Worm (Caenorhabditis elegans): ENCODE data around the gene F10E9.7.

The F10E9.7 gene

DNA sequence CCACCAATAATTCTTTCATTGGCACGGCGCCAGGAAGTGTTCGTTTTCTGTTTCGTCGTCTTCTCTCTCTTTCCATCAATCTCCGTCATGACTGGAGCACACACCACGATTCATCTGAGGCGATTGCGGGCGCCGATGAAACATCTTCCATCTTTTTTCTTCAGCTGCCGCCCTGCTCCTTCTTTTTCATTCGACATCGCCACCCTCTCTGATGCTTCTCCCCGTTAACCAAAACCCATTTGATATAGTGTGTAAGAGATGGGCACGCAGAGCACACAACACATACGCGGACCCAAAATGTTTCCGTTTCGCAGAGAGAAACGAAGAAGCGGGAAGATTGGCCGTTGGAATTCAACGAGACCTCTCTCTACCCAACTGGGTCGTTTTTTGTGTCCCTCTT, 19.7 kb downstream of the F10E9.7 start:
- 0 out of 2 replicates have a peak, but pooled peaks have one; percentile 15 for TF ChIP-seq hmg-1.2 (GFP tag; IDR thresholded peaks at IDR 0.05)
- TF ChIP-seq snpc-4 (GFP tag; optimal IDR thresholded peaks at IDR 0.05), result no peak
- TF ChIP-seq snpc-4 (tag; optimal IDR thresholded peaks at IDR 0.05), result no peak
- peak; percentile 46 for TF ChIP-seq K12H6.12 (tag; optimal IDR thresholded peaks at IDR 0.05)

DNA sequence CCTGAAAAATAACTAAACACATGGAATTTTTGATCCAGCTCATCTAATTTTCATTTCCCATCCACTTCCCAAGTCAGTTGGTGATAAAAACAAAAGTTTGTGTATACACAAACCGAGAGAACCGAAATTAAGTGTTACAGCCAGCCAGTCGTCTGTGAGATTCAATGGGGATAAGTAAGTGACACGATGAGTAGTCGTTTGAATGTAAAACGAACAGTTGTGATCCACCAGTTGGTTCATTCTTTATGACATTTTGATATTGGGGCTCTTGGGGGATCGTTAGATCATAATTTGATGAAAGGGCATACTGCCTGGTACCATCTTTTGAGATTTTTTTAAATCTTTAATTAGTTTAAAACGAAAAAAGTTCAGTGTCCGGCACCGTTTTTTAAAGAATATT, 20.4 kb downstream of the F10E9.7 start:
- TF ChIP-seq ztf-18 (tag; optimal IDR thresholded peaks at IDR 0.05) (no peak), unc-62 (GFP tag; optimal IDR thresholded peaks at IDR 0.05) (no peak), ccch-3 (GFP tag; optimal IDR thresholded peaks at IDR 0.05) (no peak), madf-3 (GFP tag; IDR thresholded peaks at IDR 0.05) (no peak), ztf-6 (GFP tag; IDR thresholded peaks at IDR 0.05) (no peak)

- TF ChIP-seq ceh-27 (GFP tag; optimal IDR thresholded peaks at IDR 0.05), result peak; percentile 18
- no peak for TF ChIP-seq Y67H2A.10 (GFP tag; conservative IDR thresholded peaks at IDR 0.05)
These were observed 21.2 kb downstream of the F10E9.7 start for ce11 chrIII:8286003-8286402.

- TF ChIP-seq madf-8 (GFP tag; conservative IDR thresholded peaks at IDR 0.05) (no peak), nhr-90 (tag; optimal IDR thresholded peaks at IDR 0.05) (no peak), nfya-2 (GFP tag; IDR thresholded peaks at IDR 0.05) (no peak), lin-35 (GFP tag; optimal IDR thresholded peaks at IDR 0.05) (no peak), gei-17 (GFP tag; optimal IDR thresholded peaks at IDR 0.05) (no peak), Y79H2A.3 (GFP tag; conservative IDR thresholded peaks at IDR 0.05) (no peak), ceh-100 (GFP tag; IDR thresholded peaks at IDR 0.05) (no peak), F10E7.11 (tag; optimal IDR thresholded peaks at IDR 0.05) (no peak), dpl-1 (GFP tag; optimal IDR thresholded peaks at IDR 0.05) (no peak), tbp1 (GFP tag; optimal IDR thresholded peaks at IDR 0.05) (no peak), Y67H2A.10 (GFP tag; conservative IDR thresholded peaks at IDR 0.05) (no peak), akir-1 (GFP tag; optimal IDR thresholded peaks at IDR 0.05) (no peak), nhr-120 (GFP tag; IDR thresholded peaks at IDR 0.05) (no peak), F57C9.4 (tag; optimal IDR thresholded peaks at IDR 0.05) (no peak), hmg-20 (GFP tag; IDR thresholded peaks at IDR 0.05) (no peak)
These were observed 23.7 kb downstream of the F10E9.7 start for ce11 chrIII:8283525-8283924.

- no peak for TF ChIP-seq rpc-1 (optimal IDR thresholded peaks at IDR 0.05)
- TF ChIP-seq rpc-1 (tag; optimal IDR thresholded peaks at IDR 0.05), result no peak
- TF ChIP-seq ztf-18 (tag; optimal IDR thresholded peaks at IDR 0.05), result no peak
- no peak for TF ChIP-seq T07F8.4 (tag; optimal IDR thresholded peaks at IDR 0.05)
- TF ChIP-seq chd-7 (tag; optimal IDR thresholded peaks at IDR 0.05), result no peak
- no peak for TF ChIP-seq rcor-1 (GFP tag; IDR thresholded peaks at IDR 0.05)
- TF ChIP-seq ccch-3 (GFP tag; optimal IDR thresholded peaks at IDR 0.05), result no peak
- TF ChIP-seq cebp-2 (GFP tag; IDR thresholded peaks at IDR 0.05), result no peak
- TF ChIP-seq mes-4 (tag; optimal IDR thresholded peaks at IDR 0.05), result no peak
- TF ChIP-seq dox-1 (GFP tag; IDR thresholded peaks at IDR 0.05), result no peak
- no peak for TF ChIP-seq ceh-100 (GFP tag; IDR thresholded peaks at IDR 0.05)
- TF ChIP-seq lin-35 (GFP tag; optimal IDR thresholded peaks at IDR 0.05), result no peak
These were observed 25.9 kb downstream of the F10E9.7 start for ce11 chrIII:8281310-8281709.

- no peak for TF ChIP-seq sea-2 (GFP tag; IDR thresholded peaks at IDR 0.05)
These were observed 26.9 kb downstream of the F10E9.7 start for ce11 chrIII:8280352-8280751.
